Worm (Caenorhabditis elegans) whole organism, late embryonic: ENCODE results near the gene E04F6.6.

ENCODE experiments used
- C08G9.2 ChIP-seq: sonication (generic microtip); optimal IDR thresholded peaks from 2 replicates; lab custom pipeline; 2016; ENCODE audit warnings: mild to moderate bottlenecking, missing genetic modification characterization, moderate library complexity, missing compliant biosample characterization
- C38D4.7 ChIP-seq: fragments of 200-800 bp; sonication (Bioruptor generic); optimal IDR thresholded peaks from 2 replicates; lab custom pipeline; 2018; ENCODE audit warnings: mild to moderate bottlenecking, missing genetic modification characterization, moderate library complexity, missing compliant biosample characterization
- F13H6.1 ChIP-seq: sonication (generic microtip); optimal IDR thresholded peaks from 2 replicates; lab custom pipeline; 2016; ENCODE audit warnings: missing genetic modification characterization, missing compliant biosample characterization
- T23F11.4 ChIP-seq: fragments of 200-800 bp; sonication (Bioruptor generic); optimal IDR thresholded peaks from 2 replicates; lab custom pipeline; 2018; ENCODE audit warnings: mild to moderate bottlenecking, missing genetic modification characterization, missing compliant biosample characterization
- ahr-1 ChIP-seq: sonication (generic microtip); optimal IDR thresholded peaks from 2 replicates; lab custom pipeline; 2016; ENCODE audit warnings: missing genetic modification characterization, missing compliant biosample characterization
- ceh-19 ChIP-seq: fragments of 200-800 bp; sonication (Bioruptor generic); optimal IDR thresholded peaks from 2 replicates; lab custom pipeline; 2018; ENCODE audit warnings: mild to moderate bottlenecking, missing genetic modification characterization, missing compliant biosample characterization
- ceh-22 ChIP-seq: sonication (generic microtip); optimal IDR thresholded peaks from 2 replicates; lab custom pipeline; 2017; ENCODE audit warnings: missing biosample characterization, missing genetic modification characterization
- ceh-24 ChIP-seq: sonication (generic microtip); optimal IDR thresholded peaks from 2 replicates; lab custom pipeline; 2016; ENCODE audit warnings: mild to moderate bottlenecking, missing genetic modification characterization, missing compliant biosample characterization
- ceh-30 ChIP-seq: fragments of 150-350 bp; optimal IDR thresholded peaks from 2 replicates; lab custom pipeline; 2014; ENCODE audit warnings: missing biosample characterization, missing genetic modification characterization
- ceh-31 ChIP-seq: sonication (generic microtip); optimal IDR thresholded peaks from 2 replicates; lab custom pipeline; 2016; ENCODE audit warnings: missing genetic modification characterization, missing compliant biosample characterization
- ceh-34 ChIP-seq: sonication (generic microtip); optimal IDR thresholded peaks from 2 replicates; lab custom pipeline; 2016; ENCODE audit warnings: mild to moderate bottlenecking, missing genetic modification characterization, missing compliant biosample characterization
- ceh-6 ChIP-seq: fragments of 200-800 bp; sonication (Bioruptor generic); optimal IDR thresholded peaks from 2 replicates; lab custom pipeline; 2018; ENCODE audit warnings: mild to moderate bottlenecking, missing genetic modification characterization, missing compliant biosample characterization
- che-1 ChIP-seq: sonication (generic microtip); optimal IDR thresholded peaks from 2 replicates; lab custom pipeline; 2016; ENCODE audit warnings: mild to moderate bottlenecking, missing genetic modification characterization, missing compliant biosample characterization
- dve-1 ChIP-seq: sonication (generic microtip); optimal IDR thresholded peaks from 2 replicates; lab custom pipeline; 2017; ENCODE audit warnings: antibody characterized with exemption, mild to moderate bottlenecking, missing genetic modification characterization, missing compliant biosample characterization
- elt-2 ChIP-seq: sonication (generic microtip); optimal IDR thresholded peaks from 2 replicates; lab custom pipeline; 2016; ENCODE audit warnings: missing genetic modification reagents, missing genetic modification characterization, missing compliant biosample characterization
- elt-4 ChIP-seq: sonication (generic microtip); optimal IDR thresholded peaks from 2 replicates; lab custom pipeline; 2016; ENCODE audit warnings: missing genetic modification characterization, missing compliant biosample characterization
- ets-4 ChIP-seq: sonication (generic microtip); optimal IDR thresholded peaks from 2 replicates; lab custom pipeline; 2016; ENCODE audit warnings: missing genetic modification characterization, missing compliant biosample characterization
- gmeb-2 ChIP-seq: sonication (generic microtip); optimal IDR thresholded peaks from 2 replicates; lab custom pipeline; 2016; ENCODE audit warnings: missing genetic modification characterization, inconsistent platforms, missing compliant biosample characterization
- hlh-13 ChIP-seq: fragments of 200-800 bp; sonication (Bioruptor generic); optimal IDR thresholded peaks from 2 replicates; lab custom pipeline; 2018; ENCODE audit warnings: mild to moderate bottlenecking, missing genetic modification characterization, missing compliant biosample characterization
- lim-6 ChIP-seq: sonication (generic microtip); optimal IDR thresholded peaks from 2 replicates; lab custom pipeline; 2016; ENCODE audit warnings: missing genetic modification characterization, missing compliant biosample characterization
- mec-3 ChIP-seq: sonication (generic microtip); optimal IDR thresholded peaks from 2 replicates; lab custom pipeline; 2016; ENCODE audit warnings: borderline replicate concordance, missing genetic modification characterization, missing compliant biosample characterization
- nfya-1 ChIP-seq: sonication (generic microtip); optimal IDR thresholded peaks from 2 replicates; lab custom pipeline; 2017; ENCODE audit warnings: missing genetic modification characterization, mild to moderate bottlenecking, missing compliant biosample characterization, antibody characterized with exemption, moderate library complexity
- nhr-11 ChIP-seq: fragments of 150-350 bp; optimal IDR thresholded peaks from 2 replicates; lab custom pipeline; 2014; ENCODE audit warnings: missing biosample characterization, missing genetic modification characterization
- npax-4 ChIP-seq: sonication (generic microtip); optimal IDR thresholded peaks from 2 replicates; lab custom pipeline; 2016; ENCODE audit warnings: missing genetic modification characterization, missing compliant biosample characterization
- pha-2 ChIP-seq: sonication (generic microtip); optimal IDR thresholded peaks from 2 replicates; lab custom pipeline; 2017; ENCODE audit warnings: mild to moderate bottlenecking, missing genetic modification characterization, missing compliant biosample characterization
- pros-1 ChIP-seq: fragments of 150-350 bp; optimal IDR thresholded peaks from 2 replicates; lab custom pipeline; 2014; ENCODE audit warnings: missing biosample characterization, missing genetic modification reagents, missing genetic modification characterization
- ref-2 ChIP-seq: sonication (generic microtip); optimal IDR thresholded peaks from 2 replicates; lab custom pipeline; 2016; ENCODE audit warnings: missing genetic modification characterization, missing compliant biosample characterization
- rnt-1 ChIP-seq: sonication (generic microtip); optimal IDR thresholded peaks from 2 replicates; lab custom pipeline; 2016; ENCODE audit warnings: missing genetic modification characterization, missing compliant biosample characterization
- sox-2 ChIP-seq: fragments of 200-800 bp; sonication (Bioruptor generic); IDR thresholded peaks from 2 replicates; pipeline ENCODE4 v1.3.6; 2022; ENCODE audit warnings: missing genetic modification reagents, missing genetic modification characterization, missing compliant biosample characterization
- tbx-7 ChIP-seq: sonication (generic microtip); optimal IDR thresholded peaks from 2 replicates; lab custom pipeline; 2016; ENCODE audit warnings: missing genotype, missing genetic modification characterization, missing compliant biosample characterization
- unc-3 ChIP-seq, 2 experiments: fragments of 200-800 bp in 1 of 2; sonication (Bioruptor generic) in 1 of 2; sonication (generic microtip) in 1 of 2; conservative IDR thresholded peaks in 1 of 2; optimal IDR thresholded peaks in 1 of 2; 2 replicates each; pipeline versions ENCODE4 v1.3.6 to Lab custom; 2016 to 2022; ENCODE audit warnings: missing compliant biosample characterization in 2 of 2, missing genetic modification characterization in 2 of 2, missing genetic modification reagents in 1 of 2
- unc-42 ChIP-seq: sonication (generic microtip); optimal IDR thresholded peaks from 2 replicates; lab custom pipeline; 2016; ENCODE audit warnings: missing genotype, missing genetic modification characterization, missing compliant biosample characterization
- unc-86 ChIP-seq: sonication (generic microtip); optimal IDR thresholded peaks from 2 replicates; lab custom pipeline; 2016; ENCODE audit warnings: missing genetic modification characterization, missing compliant biosample characterization

The E04F6.6 gene

ce11 chrII:7176108-7176507, 23.3 kb downstream of the E04F6.6 start:
- TF ChIP-seq ets-4 (tag; lab: Kevin White, UChicago) (no peak), unc-42 (tag; lab: Kevin White, UChicago) (peak; percentile 80)

DNA sequence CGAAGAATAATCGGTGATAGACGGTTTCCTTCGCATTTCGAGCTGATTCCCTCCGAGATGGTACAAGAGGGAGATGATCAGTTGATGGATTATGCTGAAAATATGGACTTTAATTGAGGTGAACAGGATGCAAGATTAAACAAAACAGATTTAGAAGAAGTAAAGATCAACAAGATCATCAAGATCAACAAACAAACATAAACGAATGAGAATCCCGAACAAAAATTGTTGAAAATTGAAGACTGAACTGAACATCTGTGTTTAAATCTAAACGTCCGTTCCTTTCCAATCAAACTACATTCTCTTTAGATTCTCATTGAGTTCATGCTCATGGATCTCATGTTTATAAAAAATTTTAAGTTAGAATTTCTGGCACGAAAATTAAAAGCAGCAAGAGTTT, 24.5 kb downstream of the E04F6.6 start, which contains the start of gene glc-4:
glc-4 (minus strand) TSS at position 101 of the 400 bp plus-strand sequence.
- no peak for TF ChIP-seq rnt-1 (tag; lab: Kevin White, UChicago)
- no peak for TF ChIP-seq gmeb-2

DNA sequence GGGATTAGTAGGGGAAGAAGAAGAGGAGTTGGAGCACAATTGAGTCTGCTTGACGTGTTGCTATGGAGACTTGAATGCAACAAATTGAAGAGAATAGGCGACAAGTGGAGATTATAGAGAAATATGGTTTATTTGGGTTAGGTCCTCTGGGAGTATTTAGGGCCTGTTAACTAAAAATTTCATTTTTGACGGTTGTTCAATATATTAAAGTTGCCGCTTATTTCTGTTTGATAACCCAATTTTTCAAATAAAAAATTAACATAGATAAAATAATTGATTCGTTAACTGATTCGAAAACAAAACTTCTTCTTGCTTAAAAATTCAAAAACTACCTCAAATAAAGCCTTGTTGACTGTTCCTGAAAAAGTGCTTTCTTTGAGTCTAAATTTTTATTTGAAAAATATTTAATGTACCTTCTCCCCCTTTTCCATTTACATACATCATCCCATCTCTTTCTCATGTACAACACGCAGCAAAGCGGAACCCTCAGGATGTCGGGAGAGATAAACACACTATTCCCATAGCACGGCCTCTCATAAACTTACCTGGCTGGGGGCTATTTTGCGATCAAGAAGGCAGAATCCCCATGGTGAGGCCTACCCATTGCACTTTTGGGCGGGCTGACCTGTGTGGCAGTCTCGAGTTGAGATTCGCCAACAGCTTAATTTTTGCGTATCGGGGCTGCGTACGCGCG, 27.9 kb downstream of the E04F6.6 start, which contains the start of gene dyf-13:
dyf-13 (minus strand) TSS at position 51 of the 694 bp plus-strand sequence.
- TF ChIP-seq F13H6.1 (tag; lab: Kevin White, UChicago): no peak
- no peak for TF ChIP-seq ceh-34 (tag; lab: Kevin White, UChicago)
- TF ChIP-seq C08G9.2 (tag; lab: Kevin White, UChicago): no peak
- TF ChIP-seq ceh-22 (tag; lab: Kevin White, UChicago): no peak
- no peak for TF ChIP-seq ceh-6 (GFP tag; lab: Kevin White, UChicago)
- TF ChIP-seq nhr-11 (tag; lab: Kevin White, UChicago): no peak
- TF ChIP-seq T23F11.4 (GFP tag; lab: Kevin White, UChicago): no peak
- TF ChIP-seq ceh-19 (GFP tag; lab: Kevin White, UChicago): no peak
- TF ChIP-seq che-1 (tag; lab: Kevin White, UChicago): no peak
- TF ChIP-seq unc-3 (GFP tag; conservative IDR thresholded peaks at IDR 0.05; lab: Robert Waterston, UW): no peak
- no peak for TF ChIP-seq unc-3 (tag; optimal IDR thresholded peaks at IDR 0.05; lab: Kevin White, UChicago)
- TF ChIP-seq lim-6 (tag; lab: Kevin White, UChicago): no peak
- no peak for TF ChIP-seq elt-4 (tag; lab: Kevin White, UChicago)
- TF ChIP-seq unc-86 (tag; lab: Kevin White, UChicago): no peak
- TF ChIP-seq sox-2 (GFP tag; lab: Robert Waterston, UW): no peak
- no peak for TF ChIP-seq ets-4 (tag; lab: Kevin White, UChicago)
- no peak for TF ChIP-seq hlh-13
- TF ChIP-seq pros-1 (tag; lab: Kevin White, UChicago): no peak
- no peak for TF ChIP-seq elt-2 (tag; lab: Kevin White, UChicago)
- TF ChIP-seq npax-4 (tag; lab: Kevin White, UChicago): no peak
- no peak for TF ChIP-seq ahr-1

ce11 chrII:7168712-7169111, 30.7 kb downstream of the E04F6.6 start, which contains the start of gene col-36:
Gene col-36 (minus strand): TSS chrII:7168812.
- no peak for TF ChIP-seq mec-3 (tag; lab: Kevin White, UChicago)

DNA sequence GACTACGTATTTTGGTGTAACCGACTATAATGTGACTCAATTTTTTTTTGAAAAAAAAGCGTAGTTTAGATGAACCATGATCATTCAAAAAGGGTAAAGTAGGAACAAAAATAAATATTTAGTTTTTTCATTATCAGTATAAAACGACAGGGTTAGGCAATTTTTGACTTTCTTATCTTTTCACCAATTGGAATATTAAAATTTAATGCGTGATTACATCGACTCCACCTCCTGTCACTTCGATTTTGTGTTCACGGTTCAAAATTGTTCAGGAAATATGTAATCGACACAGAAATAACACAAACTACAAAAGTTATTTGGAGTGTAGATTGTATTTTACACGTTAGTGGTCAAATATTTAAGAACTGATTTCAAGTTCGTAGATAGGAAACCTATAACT, 32.6 kb downstream of the E04F6.6 start:
- TF ChIP-seq ceh-31 (tag; lab: Kevin White, UChicago) (no peak), ref-2 (tag; lab: Kevin White, UChicago) (no peak), ets-4 (tag; lab: Kevin White, UChicago) (no peak), npax-4 (tag; lab: Kevin White, UChicago) (no peak)

ce11 chrII:7165749-7166148, 33.6 kb downstream of the E04F6.6 start, which contains the start of gene mfsd-13.2:
Gene mfsd-13.2 (minus strand): TSS chrII:7165849.
- TF ChIP-seq C08G9.2 (tag; lab: Kevin White, UChicago) (no peak), ceh-30 (tag; lab: Kevin White, UChicago) (no peak), tbx-7 (tag; lab: Kevin White, UChicago) (no peak), C38D4.7 (no peak), ceh-19 (GFP tag; lab: Kevin White, UChicago) (no peak), nfya-1 (tag; lab: Kevin White, UChicago) (no peak), ceh-24 (no peak), pha-2 (tag; lab: Kevin White, UChicago) (no peak), gmeb-2 (no peak), lim-6 (tag; lab: Kevin White, UChicago) (no peak), ceh-34 (tag; lab: Kevin White, UChicago) (no peak), dve-1 (tag; lab: Kevin White, UChicago) (no peak)
